Fruit fly (Drosophila melanogaster) whole organism, prepupa: ENCODE results near the gene CG7252.
A peak's percentile ranks its signal among the peaks of the same experiment; 100 is the strongest.

Experiments used
- Blimp-1 ChIP-seq: fragments of 200-800 bp; sonication (Bioruptor generic); optimal IDR thresholded peaks from 3 replicates; lab custom pipeline; 2017; ENCODE audit warnings: missing biosample characterization, missing genetic modification characterization, mild to moderate bottlenecking, moderate library complexity, missing genetic modification reagents
- CG10631 ChIP-seq: fragments of 200-800 bp; sonication (Bioruptor generic); optimal IDR thresholded peaks from 2 replicates; lab custom pipeline; 2016; ENCODE audit warnings: missing biosample characterization, missing genetic modification characterization
- CG10669 ChIP-seq: fragments of 200-800 bp; sonication (Bioruptor generic); optimal IDR thresholded peaks from 3 replicates; lab custom pipeline; 2018; ENCODE audit warnings: missing biosample characterization, mild to moderate bottlenecking, missing genetic modification characterization, moderate library complexity
- CG11294 ChIP-seq: fragments of 200-800 bp; sonication (Bioruptor generic); IDR thresholded peaks from 2 replicates; pipeline ENCODE4 v1.3.6; 2022; ENCODE audit warnings: missing biosample characterization, missing genetic modification characterization
- CG11762 ChIP-seq: fragments of 200-800 bp; sonication (Bioruptor generic); optimal IDR thresholded peaks from 3 replicates; lab custom pipeline; 2016; ENCODE audit warnings: missing biosample characterization, missing genetic modification characterization; ENCODE audit not compliant: insufficient read depth
- CG15336 ChIP-seq: fragments of 200-800 bp; sonication (Bioruptor generic); IDR thresholded peaks from 2 replicates; pipeline ENCODE4 v1.3.6; 2022; ENCODE audit warnings: missing biosample characterization, missing genetic modification characterization
- CG16779 ChIP-seq: fragments of 200-800 bp; sonication (Bioruptor generic); optimal IDR thresholded peaks from 3 replicates; lab custom pipeline; 2017; ENCODE audit warnings: missing biosample characterization, mild to moderate bottlenecking, missing genetic modification characterization
- CG3032 ChIP-seq: fragments of 200-800 bp; optimal IDR thresholded peaks from 2 replicates; lab custom pipeline; 2019; ENCODE audit warnings: missing biosample characterization, mild to moderate bottlenecking, missing genetic modification characterization, moderate library complexity
- CG31627 ChIP-seq: fragments of 200-800 bp; sonication (Bioruptor generic); optimal IDR thresholded peaks from 3 replicates; lab custom pipeline; 2016; ENCODE audit warnings: missing biosample characterization, missing genetic modification characterization
- CG34406 ChIP-seq: fragments of 200-800 bp; sonication (Bioruptor generic); optimal IDR thresholded peaks from 3 replicates; lab custom pipeline; 2016; ENCODE audit warnings: missing biosample characterization, missing genetic modification characterization
- CG3919 ChIP-seq: fragments of 200-800 bp; sonication (Bioruptor generic); optimal IDR thresholded peaks from 3 replicates; lab custom pipeline; 2016; ENCODE audit warnings: missing biosample characterization, missing genetic modification characterization
- CG6792 ChIP-seq: fragments of 200-800 bp; sonication (Bioruptor generic); optimal IDR thresholded peaks from 3 replicates; lab custom pipeline; 2016; ENCODE audit warnings: missing biosample characterization, missing genetic modification characterization
- CG7368 ChIP-seq: fragments of 200-800 bp; sonication (Bioruptor generic); optimal IDR thresholded peaks from 3 replicates; lab custom pipeline; 2016; ENCODE audit warnings: missing biosample characterization, missing genetic modification characterization
- CG8119 ChIP-seq: fragments of 200-800 bp; sonication (Bioruptor generic); IDR thresholded peaks from 3 replicates; pipeline ENCODE4 v1.3.6; 2022; ENCODE audit warnings: missing biosample characterization, missing genetic modification characterization
- CG8319 ChIP-seq: fragments of 200-800 bp; sonication (Bioruptor generic); optimal IDR thresholded peaks from 3 replicates; lab custom pipeline; 2016; ENCODE audit warnings: missing biosample characterization, missing genetic modification characterization
- CG8632 ChIP-seq: fragments of 200-800 bp; sonication (Bioruptor generic); optimal IDR thresholded peaks from 3 replicates; lab custom pipeline; 2016; ENCODE audit warnings: missing biosample characterization, missing genetic modification characterization
- CG9139 ChIP-seq: fragments of 200-800 bp; sonication (Bioruptor generic); optimal IDR thresholded peaks from 3 replicates; lab custom pipeline; 2017; ENCODE audit warnings: missing biosample characterization, mild to moderate bottlenecking, missing genetic modification characterization
- Eip75B ChIP-seq: fragments of 200-800 bp; sonication (Bioruptor generic); optimal IDR thresholded peaks from 3 replicates; lab custom pipeline; 2016; ENCODE audit warnings: missing biosample characterization, missing genetic modification characterization
- Eip78C ChIP-seq: fragments of 200-800 bp; sonication (Bioruptor generic); peaks from one replicate; lab custom pipeline; 2016; ENCODE audit warnings: missing biosample characterization, missing genetic modification characterization
- Eip93F ChIP-seq: fragments of 200-800 bp; sonication (Bioruptor generic); optimal IDR thresholded peaks from 2 replicates; lab custom pipeline; 2016; ENCODE audit warnings: missing biosample characterization, mild to moderate bottlenecking, missing genetic modification characterization
- Ets96B ChIP-seq: fragments of 200-800 bp; optimal IDR thresholded peaks from 2 replicates; lab custom pipeline; 2019; ENCODE audit warnings: missing biosample characterization, mild to moderate bottlenecking, missing genetic modification characterization, moderate library complexity
- Gug ChIP-seq: fragments of 200-800 bp; sonication (Bioruptor generic); IDR thresholded peaks from 2 replicates; pipeline ENCODE4 v1.3.6; 2022; ENCODE audit warnings: missing biosample characterization, missing genetic modification characterization
- Hr4 ChIP-seq: fragments of 200-800 bp; sonication (Bioruptor generic); optimal IDR thresholded peaks from 3 replicates; lab custom pipeline; 2016; ENCODE audit warnings: missing biosample characterization, missing genetic modification characterization
- Lpt ChIP-seq: fragments of 200-800 bp; sonication (Bioruptor generic); optimal IDR thresholded peaks from 3 replicates; lab custom pipeline; 2016; ENCODE audit warnings: missing biosample characterization, missing genetic modification characterization
- OdsH ChIP-seq: fragments of 200-800 bp; sonication (Bioruptor generic); optimal IDR thresholded peaks from 3 replicates; lab custom pipeline; 2016; ENCODE audit warnings: missing biosample characterization, missing genetic modification characterization
- Sox102F ChIP-seq: fragments of 200-800 bp; sonication (Bioruptor generic); optimal IDR thresholded peaks from 2 replicates; lab custom pipeline; 2016; ENCODE audit warnings: missing biosample characterization, mild to moderate bottlenecking, missing genetic modification characterization
- Sox14 ChIP-seq: fragments of 200-800 bp; sonication (Bioruptor generic); optimal IDR thresholded peaks from 3 replicates; lab custom pipeline; 2016; ENCODE audit warnings: missing biosample characterization, missing genetic modification characterization
- Sox15 ChIP-seq: fragments of 200-800 bp; sonication (Bioruptor generic); optimal IDR thresholded peaks from 3 replicates; lab custom pipeline; 2016; ENCODE audit warnings: missing biosample characterization, missing genetic modification characterization
- achi ChIP-seq: fragments of 200-800 bp; sonication (Bioruptor generic); optimal IDR thresholded peaks from 3 replicates; lab custom pipeline; 2016; ENCODE audit warnings: missing biosample characterization, missing genetic modification characterization
- acj6 ChIP-seq: fragments of 200-800 bp; sonication (Bioruptor generic); optimal IDR thresholded peaks from 3 replicates; lab custom pipeline; 2016; ENCODE audit warnings: missing biosample characterization, missing genetic modification characterization
- dsx ChIP-seq: fragments of 200-800 bp; optimal IDR thresholded peaks from 3 replicates; lab custom pipeline; 2019; ENCODE audit warnings: missing biosample characterization, mild to moderate bottlenecking, missing genetic modification characterization, moderate library complexity; ENCODE audit not compliant: poor library complexity, severe bottlenecking
- esn ChIP-seq: fragments of 200-800 bp; sonication (Bioruptor generic); optimal IDR thresholded peaks from 2 replicates; lab custom pipeline; 2016; ENCODE audit warnings: missing biosample characterization, mild to moderate bottlenecking, missing genetic modification characterization, moderate library complexity
- fd59A ChIP-seq: fragments of 200-800 bp; sonication (Bioruptor generic); optimal IDR thresholded peaks from 2 replicates; lab custom pipeline; 2017; ENCODE audit warnings: missing biosample characterization, mild to moderate bottlenecking, missing genetic modification characterization, missing genetic modification reagents
- fd85E ChIP-seq: fragments of 200-800 bp; sonication (Bioruptor generic); optimal IDR thresholded peaks from 3 replicates; lab custom pipeline; 2016; ENCODE audit warnings: missing biosample characterization, missing genetic modification characterization
- fkh ChIP-seq: fragments of 200-800 bp; sonication (Bioruptor generic); optimal IDR thresholded peaks from 3 replicates; lab custom pipeline; 2017; ENCODE audit warnings: missing biosample characterization, mild to moderate bottlenecking, missing genetic modification characterization, moderate library complexity
- lz ChIP-seq: fragments of 200-800 bp; sonication (Bioruptor generic); optimal IDR thresholded peaks from 3 replicates; lab custom pipeline; 2016; ENCODE audit warnings: missing biosample characterization, missing genetic modification characterization
- net ChIP-seq: fragments of 200-800 bp; sonication (Bioruptor generic); optimal IDR thresholded peaks from 3 replicates; lab custom pipeline; 2016; ENCODE audit warnings: missing biosample characterization, missing genetic modification characterization
- pdm3 ChIP-seq: fragments of 200-800 bp; sonication (Bioruptor generic); optimal IDR thresholded peaks from 3 replicates; lab custom pipeline; 2016; ENCODE audit warnings: missing biosample characterization, missing genetic modification characterization
- salr ChIP-seq, 2 experiments: fragments of 200-800 bp; sonication (Bioruptor generic); optimal IDR thresholded peaks; 3 replicates each; lab custom pipeline; 2016 to 2018; ENCODE audit warnings: missing biosample characterization in 2 of 2, missing genetic modification characterization in 2 of 2, mild to moderate bottlenecking in 1 of 2
- svp ChIP-seq: fragments of 200-800 bp; sonication (Bioruptor generic); peaks from one replicate; lab custom pipeline; 2016; ENCODE audit warnings: missing biosample characterization, missing genetic modification characterization
- vri ChIP-seq: fragments of 200-800 bp; sonication (Bioruptor generic); optimal IDR thresholded peaks from 3 replicates; lab custom pipeline; 2016; ENCODE audit warnings: missing biosample characterization, mild to moderate bottlenecking, missing genetic modification characterization

The CG7252 gene

DNA sequence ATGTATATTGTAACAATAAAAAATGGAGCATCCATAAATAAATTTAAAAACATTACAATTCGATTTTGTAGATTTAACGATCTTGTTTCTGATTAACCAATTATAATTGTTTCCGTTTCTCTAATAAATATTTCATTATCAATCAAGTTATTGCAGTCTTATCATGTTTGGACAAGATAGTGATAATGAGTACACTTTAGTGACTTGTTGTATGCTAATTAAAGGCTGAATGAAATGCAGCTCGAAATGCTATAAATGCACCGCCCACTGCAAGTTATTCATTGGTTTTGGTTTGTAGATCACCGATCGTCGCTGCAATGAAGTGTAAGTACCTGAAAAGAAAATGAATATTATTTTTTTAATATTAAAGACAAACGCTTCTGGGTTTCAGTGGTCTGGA is 27.1 kb downstream of the CG7252 start, which contains the start of gene CG14125:
Gene CG14125 (plus strand): TSS at position 301 of the 400 bp plus-strand sequence.
- TF ChIP-seq CG3032 = no peak
- TF ChIP-seq CG9139 (GFP tag; lab: Kevin White, UChicago) = no peak
- TF ChIP-seq net (GFP tag; lab: Kevin White, UChicago) = no peak
- no peak for TF ChIP-seq Sox15 (GFP tag; lab: Kevin White, UChicago)
- TF ChIP-seq Lpt (GFP tag; lab: Kevin White, UChicago) = no peak
- no peak for TF ChIP-seq Eip75B (GFP tag; lab: Kevin White, UChicago)
- TF ChIP-seq fd59A (GFP tag; lab: Kevin White, UChicago) = no peak
- TF ChIP-seq CG34406 (GFP tag; lab: Kevin White, UChicago) = no peak
- no peak for TF ChIP-seq fkh (GFP tag; lab: Kevin White, UChicago)
- TF ChIP-seq CG7368 (GFP tag; lab: Kevin White, UChicago) = no peak
- TF ChIP-seq dsx (GFP tag; lab: Kevin White, UChicago) = no peak
- no peak for TF ChIP-seq acj6 (GFP tag; lab: Kevin White, UChicago)
- TF ChIP-seq CG8632 (GFP tag; lab: Kevin White, UChicago) = no peak
- TF ChIP-seq Blimp-1 (GFP tag; lab: Kevin White, UChicago) = no peak
- TF ChIP-seq CG11762 (GFP tag; lab: Kevin White, UChicago) = no peak
- no peak for TF ChIP-seq lz
- TF ChIP-seq, all 60 proteins: peak for 0

dm6 chr3L:11975811-11976210 is 28.3 kb downstream of the CG7252 start, which contains the start of gene CG43896:
Gene CG43896, plus strand, starts transcription at chr3L:11976111.
- TF ChIP-seq CG11762 (GFP tag; lab: Kevin White, UChicago) (no peak), net (GFP tag; lab: Kevin White, UChicago) (no peak), Eip78C (GFP tag; lab: Kevin White, UChicago) (no peak), achi (no peak)
- TF ChIP-seq, all 60 proteins: peak for 0

dm6 chr3L:11984606-11985005 is 37.1 kb downstream of the CG7252 start, which contains the start of gene CG6938:
Gene CG6938, plus strand, starts transcription at chr3L:11984906.
- TF ChIP-seq CG34406 (GFP tag; lab: Kevin White, UChicago) (no peak), esn (no peak), acj6 (GFP tag; lab: Kevin White, UChicago) (no peak), Hr4 (GFP tag; lab: Kevin White, UChicago) (no peak), CG8632 (GFP tag; lab: Kevin White, UChicago) (no peak), achi (no peak), CG8119 (GFP tag; lab: Robert Waterston, UW) (no peak), pdm3 (GFP tag; lab: Kevin White, UChicago) (no peak), CG6792 (GFP tag; lab: Kevin White, UChicago) (no peak), CG10631 (GFP tag; lab: Kevin White, UChicago) (no peak), svp (GFP tag; lab: Kevin White, UChicago) (no peak), CG15336 (GFP tag; lab: Robert Waterston, UW) (no peak), CG8319 (GFP tag; lab: Kevin White, UChicago) (no peak), fd59A (GFP tag; lab: Kevin White, UChicago) (no peak), Gug (GFP tag; lab: Robert Waterston, UW) (no peak)

dm6 chr3L:11990436-11990835 is 43.0 kb downstream of the CG7252 start, which contains the start of gene CG6931:
Gene CG6931, plus strand, starts transcription at chr3L:11990736.
- no peak for TF ChIP-seq CG10669 (GFP tag; lab: Kevin White, UChicago)
- no peak for TF ChIP-seq svp (GFP tag; lab: Kevin White, UChicago)
- no peak for TF ChIP-seq Sox15 (GFP tag; lab: Kevin White, UChicago)
- TF ChIP-seq Ets96B = no peak

DNA sequence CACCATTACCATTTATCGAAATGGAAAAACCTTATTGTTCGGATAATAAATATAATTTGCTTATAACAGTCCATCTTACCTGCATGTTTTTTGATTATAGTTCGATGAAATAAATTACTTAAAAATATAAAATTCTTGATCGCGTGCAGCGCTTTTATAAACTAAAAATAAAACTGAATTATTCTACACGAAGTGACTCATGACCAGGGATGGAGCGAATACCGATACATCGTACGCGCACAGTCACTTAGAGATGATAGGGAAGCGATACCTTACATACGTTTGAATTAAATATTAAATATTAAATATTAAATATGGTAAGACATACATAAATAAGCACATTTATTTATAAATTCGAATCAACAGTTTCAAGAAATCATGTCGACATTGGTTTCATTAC is 45.5 kb downstream of the CG7252 start, which contains the start of gene viaf:
Gene viaf (minus strand): TSS at position 220 of the 400 bp plus-strand sequence.
- TF ChIP-seq CG16779 (tag; lab: Kevin White, UChicago) (no peak), CG31627 (GFP tag; lab: Kevin White, UChicago) (peak; percentile 17), fd85E (GFP tag; lab: Kevin White, UChicago) (no peak), CG15336 (GFP tag; lab: Robert Waterston, UW) (no peak), acj6 (GFP tag; lab: Kevin White, UChicago) (no peak), Eip75B (GFP tag; lab: Kevin White, UChicago) (no peak), Sox15 (GFP tag; lab: Kevin White, UChicago) (peak; percentile 3), Lpt (GFP tag; lab: Kevin White, UChicago) (no peak), vri (no peak), CG9139 (GFP tag; lab: Kevin White, UChicago) (no peak), CG6792 (GFP tag; lab: Kevin White, UChicago) (no peak), CG11294 (GFP tag; lab: Robert Waterston, UW) (no peak), pdm3 (GFP tag; lab: Kevin White, UChicago) (no peak), salr (GFP tag; optimal IDR thresholded peaks at IDR 0.05; lab: Kevin White, UChicago) (no peak), CG10669 (GFP tag; lab: Kevin White, UChicago) (no peak), Ets96B (no peak), CG11762 (GFP tag; lab: Kevin White, UChicago) (no peak), Eip93F (GFP tag; lab: Kevin White, UChicago) (no peak), Sox102F (GFP tag; lab: Kevin White, UChicago) (no peak), CG3919 (GFP tag; lab: Kevin White, UChicago) (no peak), CG10631 (GFP tag; lab: Kevin White, UChicago) (no peak), OdsH (GFP tag; lab: Kevin White, UChicago) (no peak), Sox14 (no peak)
